Worm (Caenorhabditis elegans): ENCODE data around the gene C45B11.5.

DNA sequence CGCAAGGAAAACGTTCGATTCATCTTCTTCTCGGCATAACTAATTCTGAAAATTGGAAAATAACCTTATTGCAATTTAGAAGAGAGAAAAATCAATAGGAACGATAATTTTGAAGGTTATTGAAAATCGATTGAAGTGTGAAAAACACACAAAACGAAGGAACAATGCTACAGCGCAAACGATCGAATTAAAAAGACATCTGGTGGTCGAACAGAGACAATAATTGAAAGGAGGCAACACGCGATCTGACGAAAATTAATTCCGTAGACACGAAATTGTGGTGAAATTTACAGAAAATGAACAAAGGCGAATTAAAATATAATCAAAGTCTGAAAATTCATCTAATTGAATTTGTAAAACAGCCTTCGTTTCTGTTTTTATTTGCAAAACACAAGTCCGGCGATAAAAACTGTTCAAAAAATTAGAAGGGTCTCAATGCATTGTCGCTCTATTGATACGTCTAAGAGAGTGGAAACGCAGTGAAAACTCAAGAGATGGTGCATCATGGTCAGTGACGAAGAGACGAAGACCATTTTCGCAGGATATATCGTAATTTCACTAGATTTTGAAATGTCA lies 2.1 kb upstream of the C45B11.5 start, which contains the start of gene pak-2:
- TF ChIP-seq unc-62 (GFP tag; optimal IDR thresholded peaks at IDR 0.05), result peak; percentile 61
- no peak for TF ChIP-seq bed-3 (GFP tag; optimal IDR thresholded peaks at IDR 0.05)
- no peak for TF ChIP-seq unc-39 (tag; optimal IDR thresholded peaks at IDR 0.05)
- TF ChIP-seq pha-4 (tag; optimal IDR thresholded peaks at IDR 0.05), result no peak
- TF ChIP-seq nhr-237 (tag; optimal IDR thresholded peaks at IDR 0.05), result peak; percentile 94
- no peak for TF ChIP-seq elt-1 (tag; optimal IDR thresholded peaks at IDR 0.05; ENCODE audit: borderline replicate concordance, insufficient read depth)
- no peak for TF ChIP-seq elt-3 (tag; optimal IDR thresholded peaks at IDR 0.05)
- no peak for TF ChIP-seq M03D4.4 (tag; optimal IDR thresholded peaks at IDR 0.05)
- TF ChIP-seq snpc-4 (tag; optimal IDR thresholded peaks at IDR 0.05), result no peak
- TF ChIP-seq lsy-2 (tag; optimal IDR thresholded peaks at IDR 0.05), result peak; percentile 71
- no peak for TF ChIP-seq ztf-11 (tag; optimal IDR thresholded peaks at IDR 0.05)

All from whole organism, mixed stage, embryonic.